Worm (Caenorhabditis elegans) whole organism, midembryonic: ENCODE data around the gene nekl-4.

ENCODE experiments used
- cog-1 ChIP-seq: sonication (generic microtip); optimal IDR thresholded peaks from 2 replicates; lab custom pipeline; 2016; ENCODE audit warnings: missing genetic modification characterization, missing compliant biosample characterization
- flt-1 ChIP-seq: fragments of 200-800 bp; sonication (Bioruptor generic); IDR thresholded peaks from 2 replicates; pipeline ENCODE4 v1.3.6; 2022; ENCODE audit warnings: missing genetic modification characterization, missing compliant biosample characterization

DNA sequence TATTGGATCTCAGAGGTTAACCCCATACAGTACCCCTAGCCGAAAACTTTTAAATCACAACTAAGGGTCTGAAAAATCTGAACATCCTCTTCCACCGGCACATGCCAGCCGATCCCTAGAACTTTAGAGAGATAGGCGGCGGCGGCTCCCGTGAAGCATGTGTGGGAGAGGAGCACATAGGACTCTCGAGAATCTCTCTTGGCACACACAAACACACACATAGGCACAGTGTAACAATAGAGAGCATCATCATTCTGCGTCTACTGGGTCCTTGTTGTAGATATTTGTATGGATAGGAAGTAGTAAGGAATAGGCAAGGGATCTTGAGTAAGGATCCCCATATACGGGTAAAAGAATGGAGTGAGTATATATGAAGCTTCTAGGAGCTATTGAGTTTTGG is 48.4 kb upstream of the nekl-4 start:
- TF ChIP-seq flt-1 (GFP tag; lab: Robert Waterston, UW): no peak
- TF ChIP-seq cog-1 (tag; lab: Kevin White, UChicago): no peak
